Fruit fly (Drosophila melanogaster): Measurements from ENCODE around the gene RpS5a.

RpS5a gene

dm6 chrX:17123545-17124203 lies 24.4 kb downstream of the RpS5a start (continued):
- no peak for TF ChIP-seq Ravus (GFP tag; IDR thresholded peaks at IDR 0.05)
- TF ChIP-seq Poxn (GFP tag; IDR thresholded peaks at IDR 0.05): no peak
- TF ChIP-seq prd (optimal IDR thresholded peaks at IDR 0.05): no peak
- TF ChIP-seq prd (GFP tag; IDR thresholded peaks at IDR 0.05): peak; percentile 73
- peak; percentile 33; the same call in 1 of the 2 replicates for TF ChIP-seq CG9215 (GFP tag; IDR thresholded peaks at IDR 0.05)
- TF ChIP-seq Ets65A (GFP tag): peak; percentile 89
- TF ChIP-seq aop (GFP tag; IDR thresholded peaks at IDR 0.05): no peak
- TF ChIP-seq CG10209 (GFP tag; optimal IDR thresholded peaks at IDR 0.05): peak; percentile 75
- TF ChIP-seq trem (tag; optimal IDR thresholded peaks at IDR 0.05): peak; percentile 46
- TF ChIP-seq B-H1 (GFP tag; IDR thresholded peaks at IDR 0.05): peak; percentile 50
- TF ChIP-seq CG8924 (tag; optimal IDR thresholded peaks at IDR 0.05): peak; percentile 79
- TF ChIP-seq CG17385 (GFP tag; optimal IDR thresholded peaks at IDR 0.05): peak; percentile 64
- no peak for TF ChIP-seq her (GFP tag; optimal IDR thresholded peaks at IDR 0.05)
- peak; percentile 25 for TF ChIP-seq Max (GFP tag; optimal IDR thresholded peaks at IDR 0.05)
- 0 out of 2 replicates have a peak, but pooled peaks have one; percentile 21 for TF ChIP-seq cas (GFP tag; IDR thresholded peaks at IDR 0.05)
- peak; percentile 36 for TF ChIP-seq CG14710 (tag; optimal IDR thresholded peaks at IDR 0.05)
- TF ChIP-seq zf30C (GFP tag; optimal IDR thresholded peaks at IDR 0.05): peak; percentile 45
- TF ChIP-seq CG10147 (GFP tag; optimal IDR thresholded peaks at IDR 0.05): peak; percentile 69
- TF ChIP-seq tll (GFP tag; optimal IDR thresholded peaks at IDR 0.05): no peak
- TF ChIP-seq CG11398 (GFP tag; optimal IDR thresholded peaks at IDR 0.05): peak; percentile 7
- TF ChIP-seq tup (GFP tag; optimal IDR thresholded peaks at IDR 0.05): no peak
- peak; percentile 22 for TF ChIP-seq crc (GFP tag; optimal IDR thresholded peaks at IDR 0.05)
- no peak for TF ChIP-seq Tbp (GFP tag; optimal IDR thresholded peaks at IDR 0.05)
- peak; percentile 82 for TF ChIP-seq Oli (tag; optimal IDR thresholded peaks at IDR 0.05)
- no peak for TF ChIP-seq Hr39 (optimal IDR thresholded peaks at IDR 0.05)
- TF ChIP-seq br (optimal IDR thresholded peaks at IDR 0.05): no peak
- peak; percentile 41 for TF ChIP-seq CG2875 (GFP tag; optimal IDR thresholded peaks at IDR 0.05)
- TF ChIP-seq phol (tag; optimal IDR thresholded peaks at IDR 0.05): peak; percentile 79
- TF ChIP-seq CG6854 (GFP tag; optimal IDR thresholded peaks at IDR 0.05): peak; percentile 61
- TF ChIP-seq CG1832 (GFP tag; optimal IDR thresholded peaks at IDR 0.05): no peak
- peak; percentile 82 for TF ChIP-seq dmrt99B (tag; optimal IDR thresholded peaks at IDR 0.05)
- peak; percentile 70 for TF ChIP-seq CG7556 (GFP tag; optimal IDR thresholded peaks at IDR 0.05)
- TF ChIP-seq CG4360 (GFP tag; IDR thresholded peaks at IDR 0.05): 0 out of 2 replicates have a peak, but pooled peaks have one; percentile 11
- no peak for TF ChIP-seq Dp (GFP tag; optimal IDR thresholded peaks at IDR 0.05)
- no peak for TF ChIP-seq CG7271 (tag; optimal IDR thresholded peaks at IDR 0.05)
- no peak for TF ChIP-seq CG4328 (GFP tag; optimal IDR thresholded peaks at IDR 0.05)
- TF ChIP-seq CG13123 (GFP tag; optimal IDR thresholded peaks at IDR 0.05): no peak
- TF ChIP-seq Antp (GFP tag; optimal IDR thresholded peaks at IDR 0.05): peak; percentile 37
- TF ChIP-seq B-H2 (GFP tag; optimal IDR thresholded peaks at IDR 0.05): no peak
- 0 out of 2 replicates have a peak, but pooled peaks have one; percentile 50 for TF ChIP-seq CG7372 (GFP tag; IDR thresholded peaks at IDR 0.05)
- TF ChIP-seq pho (GFP tag; optimal IDR thresholded peaks at IDR 0.05): peak; percentile 66
- peak; percentile 29 for TF ChIP-seq CG3838 (GFP tag; optimal IDR thresholded peaks at IDR 0.05)
- peak; percentile 56; the same call in 1 of the 2 replicates for TF ChIP-seq ap (GFP tag; IDR thresholded peaks at IDR 0.05)
- TF ChIP-seq ci (GFP tag; IDR thresholded peaks at IDR 0.05): peak; percentile 85
- TF ChIP-seq hth (optimal IDR thresholded peaks at IDR 0.05): no peak
- TF ChIP-seq Fer3 (tag; optimal IDR thresholded peaks at IDR 0.05): peak; percentile 79
- TF ChIP-seq Drgx (GFP tag; IDR thresholded peaks at IDR 0.05): peak; percentile 46; the same call in 1 of the 2 replicates
- peak; percentile 46; the same call in 1 of the 2 replicates for TF ChIP-seq NFAT (GFP tag; IDR thresholded peaks at IDR 0.05)
- peak; percentile 15 for TF ChIP-seq Side (GFP tag; optimal IDR thresholded peaks at IDR 0.05)
- peak; percentile 45 for TF ChIP-seq shn (GFP tag; optimal IDR thresholded peaks at IDR 0.05)
- peak; percentile 22 for TF ChIP-seq CG6765 (GFP tag; optimal IDR thresholded peaks at IDR 0.05)

All from whole organism, embryonic.